Fruit fly (Drosophila melanogaster) whole organism, embryonic: Measurements from ENCODE around the gene mRpS7.

Experiments
- CG1024 ChIP-seq: fragments of 200-800 bp; sonication (Bioruptor generic); IDR thresholded peaks from 2 replicates; pipeline ENCODE4 v1.3.6; 2022; ENCODE audit warnings: missing biosample characterization, missing genetic modification characterization
- CG10267 ChIP-seq: fragments of 200-800 bp; sonication (Bioruptor generic); optimal IDR thresholded peaks from 2 replicates; lab custom pipeline; 2018; ENCODE audit warnings: missing biosample characterization, mild to moderate bottlenecking, missing genetic modification characterization, moderate library complexity
- CG11093 ChIP-seq: fragments of 200-800 bp; sonication (Bioruptor generic); IDR thresholded peaks from 3 replicates; pipeline ENCODE4 v1.3.6; 2022; ENCODE audit warnings: missing biosample characterization, missing genetic modification characterization
- CG12299 ChIP-seq: fragments of 200-800 bp; sonication (Bioruptor generic); optimal IDR thresholded peaks from 2 replicates; lab custom pipeline; 2018; ENCODE audit warnings: missing biosample characterization, mild to moderate bottlenecking, missing genetic modification characterization
- CG15011 ChIP-seq: fragments of 200-800 bp; sonication (Bioruptor generic); optimal IDR thresholded peaks from 3 replicates; lab custom pipeline; 2018; ENCODE audit warnings: missing biosample characterization, mild to moderate bottlenecking, missing genetic modification characterization
- CG16813 ChIP-seq: fragments of 200-800 bp; sonication (Bioruptor generic); IDR thresholded peaks from 3 replicates; pipeline ENCODE4 v1.3.6; 2022; ENCODE audit warnings: missing biosample characterization, missing genetic modification characterization; ENCODE audit not compliant: partially characterized antibody
- CG17802 ChIP-seq: fragments of 200-800 bp; sonication (Bioruptor generic); optimal IDR thresholded peaks from 2 replicates; lab custom pipeline; 2018; ENCODE audit warnings: missing biosample characterization, mild to moderate bottlenecking, missing genetic modification characterization, moderate library complexity
- CG17912 ChIP-seq: fragments of 200-800 bp; sonication (Bioruptor generic); optimal IDR thresholded peaks from 2 replicates; lab custom pipeline; 2018; ENCODE audit warnings: missing biosample characterization, mild to moderate bottlenecking, missing genetic modification characterization
- CG18619 ChIP-seq: fragments of 200-800 bp; sonication (Bioruptor generic); optimal IDR thresholded peaks from 3 replicates; lab custom pipeline; 2017; ENCODE audit warnings: missing biosample characterization, mild to moderate bottlenecking, missing genetic modification characterization
- CG2712 ChIP-seq: fragments of 200-800 bp; optimal IDR thresholded peaks from 3 replicates; lab custom pipeline; 2019; ENCODE audit warnings: missing biosample characterization, mild to moderate bottlenecking, missing genetic modification characterization, moderate library complexity
- CG30403 ChIP-seq: fragments of 200-800 bp; sonication (Bioruptor generic); optimal IDR thresholded peaks from 3 replicates; lab custom pipeline; 2016; ENCODE audit warnings: missing biosample characterization, missing genetic modification characterization
- CG6654 ChIP-seq: fragments of 200-800 bp; sonication (Bioruptor generic); optimal IDR thresholded peaks from 2 replicates; lab custom pipeline; 2017; ENCODE audit warnings: missing biosample characterization, mild to moderate bottlenecking, missing genetic modification characterization
- CG6791 ChIP-seq: fragments of 200-800 bp; sonication (Bioruptor generic); IDR thresholded peaks from 3 replicates; pipeline ENCODE4 v1.3.6; 2022; ENCODE audit warnings: missing biosample characterization, missing genetic modification characterization; ENCODE audit not compliant: partially characterized antibody
- CG6854 ChIP-seq: fragments of 200-800 bp; sonication (Bioruptor generic); optimal IDR thresholded peaks from 3 replicates; lab custom pipeline; 2017; ENCODE audit warnings: missing biosample characterization, mild to moderate bottlenecking, missing genetic modification characterization
- CG7271 ChIP-seq: fragments of 200-800 bp; sonication (Bioruptor generic); optimal IDR thresholded peaks from 2 replicates; lab custom pipeline; 2018; ENCODE audit warnings: missing biosample characterization, mild to moderate bottlenecking, missing genetic modification characterization, moderate library complexity
- CG8765 ChIP-seq: fragments of 200-800 bp; sonication (Bioruptor generic); IDR thresholded peaks from 2 replicates; pipeline ENCODE4 v1.3.6; 2022; ENCODE audit warnings: missing biosample characterization, missing genetic modification characterization
- CG9727 ChIP-seq: fragments of 200-800 bp; sonication (Bioruptor generic); optimal IDR thresholded peaks from 3 replicates; lab custom pipeline; 2017; ENCODE audit warnings: missing biosample characterization, mild to moderate bottlenecking, missing genetic modification characterization
- Camta ChIP-seq: fragments of 200-800 bp; sonication (Bioruptor generic); optimal IDR thresholded peaks from 2 replicates; lab custom pipeline; 2016; ENCODE audit warnings: missing biosample characterization, missing genetic modification characterization
- Doc3 ChIP-seq: fragments of 200-800 bp; sonication (Bioruptor generic); IDR thresholded peaks from 3 replicates; pipeline ENCODE4 v1.3.6; 2022; ENCODE audit warnings: missing biosample characterization, missing genetic modification characterization; ENCODE audit not compliant: partially characterized antibody
- ERR ChIP-seq: fragments of 200-800 bp; sonication (Bioruptor generic); optimal IDR thresholded peaks from 2 replicates; lab custom pipeline; 2016; ENCODE audit warnings: missing biosample characterization, missing genetic modification characterization
- Ets65A ChIP-seq: fragments of 200-800 bp; sonication (Bioruptor generic); peaks from one replicate; lab custom pipeline; 2016; ENCODE audit warnings: missing biosample characterization, missing genetic modification characterization
- NC2α ChIP-seq: fragments of 200-800 bp; sonication (Bioruptor generic); optimal IDR thresholded peaks from 2 replicates; lab custom pipeline; 2016; ENCODE audit warnings: missing biosample characterization, missing genetic modification characterization
- Ptx1 ChIP-seq: fragments of 200-800 bp; sonication (Bioruptor generic); IDR thresholded peaks from 2 replicates; pipeline ENCODE4 v1.3.6; 2022; ENCODE audit warnings: missing biosample characterization, missing genetic modification characterization
- Stat92E ChIP-seq, 3 experiments: fragments of >200 bp in 2 of 3; fragments of 200-800 bp in 1 of 3; sonication (Bioruptor generic) in 1 of 3; optimal IDR thresholded peaks; 2 replicates each; lab custom pipeline; 2017 to 2019; ENCODE audit warnings: missing biosample characterization in 3 of 3, missing genetic modification characterization in 3 of 3, mild to moderate bottlenecking in 1 of 3, moderate library complexity in 1 of 3
- Trl ChIP-seq, 3 experiments: fragments of >200 bp in 2 of 3; fragments of 200-800 bp in 1 of 3; sonication (Bioruptor generic) in 1 of 3; optimal IDR thresholded peaks; 2 replicates in 1 of 3; 3 replicates in 2 of 3; lab custom pipeline; 2016 to 2017; ENCODE audit warnings: missing biosample characterization in 1 of 3, missing genetic modification characterization in 1 of 3
- Vsx1 ChIP-seq: fragments of 200-800 bp; sonication (Bioruptor generic); optimal IDR thresholded peaks from 2 replicates; lab custom pipeline; 2017; ENCODE audit warnings: missing biosample characterization, mild to moderate bottlenecking, missing genetic modification characterization, missing genetic modification reagents
- bigmax ChIP-seq: fragments of 200-800 bp; sonication (Bioruptor generic); optimal IDR thresholded peaks from 2 replicates; lab custom pipeline; 2018; ENCODE audit warnings: missing biosample characterization, mild to moderate bottlenecking, missing genetic modification characterization
- caup ChIP-seq: fragments of 200-800 bp; sonication (Bioruptor generic); optimal IDR thresholded peaks from 3 replicates; lab custom pipeline; 2017; ENCODE audit warnings: missing biosample characterization, mild to moderate bottlenecking, missing genetic modification characterization, moderate library complexity; ENCODE audit not compliant: severe bottlenecking
- cg ChIP-seq: fragments of 200-800 bp; sonication (Bioruptor generic); optimal IDR thresholded peaks from 3 replicates; lab custom pipeline; 2019; ENCODE audit warnings: missing biosample characterization, mild to moderate bottlenecking, missing genetic modification characterization, moderate library complexity
- ci ChIP-seq: fragments of 200-800 bp; sonication (Bioruptor generic); IDR thresholded peaks from 3 replicates; pipeline ENCODE4 v1.3.6; 2022; ENCODE audit warnings: missing biosample characterization, missing genetic modification characterization
- cwo ChIP-seq: fragments of 200-800 bp; sonication (Bioruptor generic); optimal IDR thresholded peaks from 3 replicates; lab custom pipeline; 2017; ENCODE audit warnings: missing biosample characterization, missing genetic modification characterization, mild to moderate bottlenecking, moderate library complexity, missing genetic modification reagents
- ewg ChIP-seq: fragments of 200-800 bp; sonication (Bioruptor generic); optimal IDR thresholded peaks from 3 replicates; lab custom pipeline; 2017; ENCODE audit warnings: mild to moderate bottlenecking, missing biosample characterization, missing genetic modification reagents, missing genetic modification characterization
- fd102C ChIP-seq: fragments of 200-800 bp; sonication (Bioruptor generic); optimal IDR thresholded peaks from 2 replicates; lab custom pipeline; 2018; ENCODE audit warnings: missing biosample characterization, mild to moderate bottlenecking, missing genetic modification characterization, moderate library complexity
- fd64A ChIP-seq: fragments of 200-800 bp; sonication (Bioruptor generic); optimal IDR thresholded peaks from 3 replicates; lab custom pipeline; 2018; ENCODE audit warnings: missing biosample characterization, mild to moderate bottlenecking, missing genetic modification characterization
- fru ChIP-seq: fragments of >200 bp; optimal IDR thresholded peaks from 2 replicates; lab custom pipeline; 2017
- h ChIP-seq: fragments of >200 bp; optimal IDR thresholded peaks from 2 replicates; lab custom pipeline; 2017
- ind ChIP-seq: fragments of 200-800 bp; sonication (Bioruptor generic); optimal IDR thresholded peaks from 3 replicates; lab custom pipeline; 2016; ENCODE audit warnings: missing biosample characterization, missing genetic modification characterization
- jing ChIP-seq: fragments of 200-800 bp; sonication (Bioruptor generic); optimal IDR thresholded peaks from 2 replicates; lab custom pipeline; 2018; ENCODE audit warnings: missing biosample characterization, mild to moderate bottlenecking, missing genetic modification characterization
- jumu ChIP-seq: fragments of 200-800 bp; sonication (Bioruptor generic); optimal IDR thresholded peaks from 3 replicates; lab custom pipeline; 2016; ENCODE audit warnings: missing biosample characterization, missing genetic modification characterization
- lmd ChIP-seq: fragments of 200-800 bp; sonication (Bioruptor generic); IDR thresholded peaks from 2 replicates; pipeline ENCODE4 v1.3.6; 2022; ENCODE audit warnings: missing biosample characterization, missing genetic modification characterization
- mam ChIP-seq: fragments of 200-800 bp; sonication (Bioruptor generic); optimal IDR thresholded peaks from 3 replicates; lab custom pipeline; 2016; ENCODE audit warnings: missing biosample characterization, missing genetic modification characterization
- nmo ChIP-seq: fragments of 200-800 bp; sonication (Bioruptor generic); optimal IDR thresholded peaks from 2 replicates; lab custom pipeline; 2018; ENCODE audit warnings: missing biosample characterization, mild to moderate bottlenecking, missing genetic modification characterization, moderate library complexity
- peb ChIP-seq: fragments of 200-800 bp; sonication (Bioruptor generic); IDR thresholded peaks from 2 replicates; pipeline ENCODE4 v1.3.6; 2022; ENCODE audit warnings: missing biosample characterization, missing genetic modification characterization
- repo ChIP-seq: fragments of 200-800 bp; sonication (Bioruptor generic); optimal IDR thresholded peaks from 2 replicates; lab custom pipeline; 2016; ENCODE audit warnings: missing biosample characterization, missing genetic modification characterization
- salm ChIP-seq: fragments of 200-800 bp; sonication (Bioruptor generic); optimal IDR thresholded peaks from 2 replicates; lab custom pipeline; 2018; ENCODE audit warnings: missing biosample characterization, mild to moderate bottlenecking, missing genetic modification characterization
- scrt ChIP-seq: fragments of 200-800 bp; sonication (Bioruptor generic); optimal IDR thresholded peaks from 2 replicates; lab custom pipeline; 2018; ENCODE audit warnings: missing biosample characterization, mild to moderate bottlenecking, missing genetic modification characterization, moderate library complexity
- sens-2 ChIP-seq: fragments of 200-800 bp; sonication (Bioruptor generic); IDR thresholded peaks from 2 replicates; pipeline ENCODE4 v1.3.6; 2022; ENCODE audit warnings: missing biosample characterization, missing genetic modification characterization
- sug ChIP-seq: fragments of 200-800 bp; optimal IDR thresholded peaks from 2 replicates; lab custom pipeline; 2019; ENCODE audit warnings: missing biosample characterization, mild to moderate bottlenecking, missing genetic modification characterization, moderate library complexity
- ttk ChIP-seq: fragments of 200-800 bp; sonication (Bioruptor generic); IDR thresholded peaks from 2 replicates; pipeline ENCODE4 v2.1.2; 2022; ENCODE audit warnings: missing biosample characterization, missing genetic modification characterization
- tx ChIP-seq: fragments of 200-800 bp; sonication (Bioruptor generic); optimal IDR thresholded peaks from 2 replicates; lab custom pipeline; 2016; ENCODE audit warnings: missing biosample characterization, missing genetic modification characterization

mRpS7 gene

dm6 chr2L:10408122-10408576 lies 21.7 kb downstream of the mRpS7 start, which contains the start of the genes Ip259 and RpS27A (continued):
- TF ChIP-seq bigmax (no peak), Vsx1 (GFP tag; lab: Kevin White, UChicago) (peak; percentile 61), jing (GFP tag; lab: Kevin White, UChicago) (no peak), scrt (GFP tag; lab: Kevin White, UChicago) (peak; percentile 74), CG6791 (no peak), fd102C (GFP tag; lab: Kevin White, UChicago) (peak; percentile 2), cg (GFP tag; lab: Kevin White, UChicago) (no peak), ttk (peak; percentile 75), nmo (peak; percentile 81), CG7271 (peak; percentile 82), CG30403 (GFP tag; lab: Kevin White, UChicago) (peak; percentile 56), CG17802 (tag; lab: Kevin White, UChicago) (peak; percentile 96), mam (GFP tag; lab: Kevin White, UChicago) (peak; percentile 71), Trl (optimal IDR thresholded peaks at IDR 0.05; lab: Kevin White, UChicago) (no peak), Trl (GFP tag; optimal IDR thresholded peaks at IDR 0.05; lab: Kevin White, UChicago) (peak; percentile 78), ind (GFP tag; lab: Kevin White, UChicago) (no peak), ERR (GFP tag; lab: Kevin White, UChicago) (no peak), fru (lab: Kevin White, UChicago) (no peak), lmd (GFP tag; lab: Robert Waterston, UW) (peak; percentile 57), Doc3 (GFP tag; lab: Robert Waterston, UW) (no peak), CG8765 (GFP tag; lab: Robert Waterston, UW) (0 out of 2 replicates have a peak, but pooled peaks have one; percentile 48), Ets65A (GFP tag; lab: Kevin White, UChicago) (peak; percentile 98), tx (GFP tag; lab: Kevin White, UChicago) (no peak), CG11093 (GFP tag; lab: Robert Waterston, UW) (no peak), caup (GFP tag; lab: Kevin White, UChicago) (peak; percentile 93), CG12299 (tag; lab: Kevin White, UChicago) (peak; percentile 64), repo (GFP tag; lab: Kevin White, UChicago) (peak; percentile 39), NC2α (GFP tag; lab: Kevin White, UChicago) (peak; percentile 47), Camta (GFP tag; lab: Kevin White, UChicago) (peak; percentile 81), CG2712 (tag; lab: Kevin White, UChicago) (peak; percentile 79), CG10267 (tag; lab: Kevin White, UChicago) (peak; percentile 60), CG6854 (GFP tag; lab: Kevin White, UChicago) (peak; percentile 71), cwo (GFP tag; lab: Kevin White, UChicago) (no peak), peb (no peak; the same call in 1 of the 2 replicates), ewg (peak; percentile 64), sug (tag; lab: Kevin White, UChicago) (peak; percentile 75), CG6654 (GFP tag; lab: Kevin White, UChicago) (peak; percentile 22), CG1024 (GFP tag; lab: Robert Waterston, UW) (peak; percentile 98), CG15011 (peak; percentile 69), CG9727 (GFP tag; lab: Kevin White, UChicago) (peak; percentile 91), CG17912 (GFP tag; lab: Kevin White, UChicago) (peak; percentile 80), CG18619 (peak; percentile 84), h (lab: Kevin White, UChicago) (no peak), fd64A (peak; percentile 66), salm (peak; percentile 21), jumu (GFP tag; lab: Kevin White, UChicago) (no peak), Ptx1 (GFP tag; lab: Robert Waterston, UW) (peak; percentile 71; the same call in 1 of the 2 replicates), ci (GFP tag; lab: Robert Waterston, UW) (peak; percentile 92), CG16813 (GFP tag; lab: Robert Waterston, UW) (no peak), sens-2 (GFP tag; lab: Robert Waterston, UW) (peak; percentile 86), Stat92E (GFP tag; optimal IDR thresholded peaks at IDR 0.05; lab: Kevin White, UChicago) (peak in 1 of 3 experiments; percentile 65)
